Worm (Caenorhabditis elegans): ENCODE data around the gene H03A11.13.

H03A11.13 gene

ce11 chrX:15221865-15222551 is 9.0 kb upstream of the H03A11.13 start:
- TF ChIP-seq ceh-36 (tag; optimal IDR thresholded peaks at IDR 0.05) (no peak), B0310.2 (tag; optimal IDR thresholded peaks at IDR 0.05) (no peak), tbx-11 (GFP tag; IDR thresholded peaks at IDR 0.05) (no peak), sea-1 (GFP tag; conservative IDR thresholded peaks at IDR 0.05) (no peak), hmg-4 (GFP tag; optimal IDR thresholded peaks at IDR 0.05) (no peak), ceh-13 (GFP tag; optimal IDR thresholded peaks at IDR 0.05) (no peak), hmbx-1 (tag; optimal IDR thresholded peaks at IDR 0.05) (no peak), ets-7 (tag; optimal IDR thresholded peaks at IDR 0.05) (no peak), aly-1 (tag; optimal IDR thresholded peaks at IDR 0.05) (no peak), F13C5.2 (tag; optimal IDR thresholded peaks at IDR 0.05) (no peak), hnd-1 (tag; optimal IDR thresholded peaks at IDR 0.05) (no peak), ama-1 (optimal IDR thresholded peaks at IDR 0.05) (no peak), pes-1 (GFP tag; IDR thresholded peaks at IDR 0.05) (no peak), tbx-37 (GFP tag; conservative IDR thresholded peaks at IDR 0.05) (no peak), flt-1 (GFP tag; IDR thresholded peaks at IDR 0.05) (no peak), scrt-1 (GFP tag; IDR thresholded peaks at IDR 0.05) (no peak), tra-4 (tag; optimal IDR thresholded peaks at IDR 0.05) (no peak)

DNA sequence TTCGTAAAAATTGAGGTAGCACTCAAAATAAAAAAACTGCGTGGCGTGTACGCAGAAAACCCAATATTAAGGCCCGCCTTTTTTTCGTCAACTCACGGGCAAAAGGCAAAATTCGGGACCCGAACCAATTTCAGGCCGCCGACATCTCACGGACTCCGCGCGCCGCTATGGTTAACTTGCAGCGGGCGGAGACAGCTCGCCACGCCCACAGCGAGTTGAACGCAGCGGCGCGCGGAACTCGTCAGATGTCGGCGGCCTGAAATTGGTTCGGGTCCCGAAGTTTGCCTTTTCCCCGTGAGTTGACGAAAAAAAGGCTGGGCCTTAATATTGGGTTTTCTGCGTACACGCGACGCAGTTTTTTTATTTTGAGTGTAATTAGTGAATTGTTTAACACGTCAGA is 8.1 kb upstream of the H03A11.13 start:
- TF ChIP-seq ama-1 (optimal IDR thresholded peaks at IDR 0.05) (no peak), ets-7 (tag; optimal IDR thresholded peaks at IDR 0.05) (no peak), pes-1 (GFP tag; IDR thresholded peaks at IDR 0.05) (0 out of 2 replicates have a peak, but pooled peaks have one; percentile 32), flt-1 (GFP tag; IDR thresholded peaks at IDR 0.05) (no peak), sea-1 (GFP tag; conservative IDR thresholded peaks at IDR 0.05) (no peak), hmg-4 (GFP tag; optimal IDR thresholded peaks at IDR 0.05) (no peak)

- TF ChIP-seq tbx-37 (GFP tag; conservative IDR thresholded peaks at IDR 0.05) (no peak), tra-4 (tag; optimal IDR thresholded peaks at IDR 0.05) (no peak), aly-1 (tag; optimal IDR thresholded peaks at IDR 0.05) (no peak), hmg-4 (GFP tag; optimal IDR thresholded peaks at IDR 0.05) (no peak), ets-7 (tag; optimal IDR thresholded peaks at IDR 0.05) (no peak), F13C5.2 (tag; optimal IDR thresholded peaks at IDR 0.05) (no peak), hnd-1 (tag; optimal IDR thresholded peaks at IDR 0.05) (no peak), B0310.2 (tag; optimal IDR thresholded peaks at IDR 0.05) (no peak), ceh-13 (GFP tag; optimal IDR thresholded peaks at IDR 0.05) (no peak), ceh-36 (tag; optimal IDR thresholded peaks at IDR 0.05) (no peak), scrt-1 (GFP tag; IDR thresholded peaks at IDR 0.05) (no peak), pes-1 (GFP tag; IDR thresholded peaks at IDR 0.05) (no peak), sea-1 (GFP tag; conservative IDR thresholded peaks at IDR 0.05) (no peak), hmbx-1 (tag; optimal IDR thresholded peaks at IDR 0.05) (no peak), flt-1 (GFP tag; IDR thresholded peaks at IDR 0.05) (no peak), tbx-11 (GFP tag; IDR thresholded peaks at IDR 0.05) (no peak), ama-1 (optimal IDR thresholded peaks at IDR 0.05) (no peak)
These were observed 2.2 kb upstream of the H03A11.13 start for ce11 chrX:15215272-15215671.

DNA sequence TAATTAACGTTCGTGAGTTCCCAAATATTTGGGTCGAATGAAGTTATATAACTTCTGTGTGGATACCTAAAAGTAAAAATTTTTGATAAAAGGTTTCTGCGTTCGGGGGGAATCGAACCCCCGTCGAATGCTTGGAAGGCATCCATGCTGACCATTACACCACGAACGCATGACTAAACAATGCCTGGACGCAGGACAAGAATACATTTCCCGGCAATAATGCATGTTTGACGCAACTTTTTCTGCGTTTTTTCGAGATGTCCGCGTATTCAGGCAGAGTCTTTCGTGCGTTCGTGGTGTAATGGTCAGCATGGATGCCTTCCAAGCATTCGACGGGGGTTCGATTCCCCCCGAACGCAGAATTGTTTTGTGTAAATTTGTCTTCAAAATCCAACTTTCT is 12.3 kb downstream of the H03A11.13 start:
- TF ChIP-seq flt-1 (GFP tag; IDR thresholded peaks at IDR 0.05) (peak; percentile 36; the same call in 1 of the 2 replicates), aly-1 (tag; optimal IDR thresholded peaks at IDR 0.05) (no peak), B0310.2 (tag; optimal IDR thresholded peaks at IDR 0.05) (no peak), sea-1 (GFP tag; conservative IDR thresholded peaks at IDR 0.05) (peak; percentile 70; the same call in 1 of the 2 replicates), tbx-11 (GFP tag; IDR thresholded peaks at IDR 0.05) (0 out of 2 replicates have a peak, but pooled peaks have one; percentile 55), hmg-4 (GFP tag; optimal IDR thresholded peaks at IDR 0.05) (no peak), tbx-37 (GFP tag; conservative IDR thresholded peaks at IDR 0.05) (0 out of 2 replicates have a peak, but pooled peaks have one; percentile 43), ets-7 (tag; optimal IDR thresholded peaks at IDR 0.05) (no peak), pes-1 (GFP tag; IDR thresholded peaks at IDR 0.05) (peak; percentile 70)

- TF ChIP-seq hmg-4 (GFP tag; optimal IDR thresholded peaks at IDR 0.05) (no peak), tra-4 (tag; optimal IDR thresholded peaks at IDR 0.05) (no peak), tbx-37 (GFP tag; conservative IDR thresholded peaks at IDR 0.05) (no peak), aly-1 (tag; optimal IDR thresholded peaks at IDR 0.05) (no peak), B0310.2 (tag; optimal IDR thresholded peaks at IDR 0.05) (no peak), ceh-36 (tag; optimal IDR thresholded peaks at IDR 0.05) (no peak), ama-1 (optimal IDR thresholded peaks at IDR 0.05) (no peak), F13C5.2 (tag; optimal IDR thresholded peaks at IDR 0.05) (no peak), sea-1 (GFP tag; conservative IDR thresholded peaks at IDR 0.05) (no peak), flt-1 (GFP tag; IDR thresholded peaks at IDR 0.05) (no peak), hnd-1 (tag; optimal IDR thresholded peaks at IDR 0.05) (no peak), pes-1 (GFP tag; IDR thresholded peaks at IDR 0.05) (no peak), ets-7 (tag; optimal IDR thresholded peaks at IDR 0.05) (no peak), scrt-1 (GFP tag; IDR thresholded peaks at IDR 0.05) (no peak), hmbx-1 (tag; optimal IDR thresholded peaks at IDR 0.05) (no peak), ceh-13 (GFP tag; optimal IDR thresholded peaks at IDR 0.05) (no peak), tbx-11 (GFP tag; IDR thresholded peaks at IDR 0.05) (no peak)
These were observed 12.9 kb downstream of the H03A11.13 start for ce11 chrX:15200146-15200545.

- TF ChIP-seq tra-4 (tag; optimal IDR thresholded peaks at IDR 0.05): no peak
- no peak for TF ChIP-seq tbx-37 (GFP tag; conservative IDR thresholded peaks at IDR 0.05)
- no peak for TF ChIP-seq hmbx-1 (tag; optimal IDR thresholded peaks at IDR 0.05)
- no peak for TF ChIP-seq sea-1 (GFP tag; conservative IDR thresholded peaks at IDR 0.05)
- TF ChIP-seq pes-1 (GFP tag; IDR thresholded peaks at IDR 0.05): no peak
- TF ChIP-seq ceh-13 (GFP tag; optimal IDR thresholded peaks at IDR 0.05): no peak
- no peak for TF ChIP-seq tbx-11 (GFP tag; IDR thresholded peaks at IDR 0.05)
These were observed 14.0 kb downstream of the H03A11.13 start, which contains the start of gene snt-7 for ce11 chrX:15199052-15199451. Gene snt-7 (minus strand): TSS chrX:15199152.

- TF ChIP-seq tbx-11 (GFP tag; IDR thresholded peaks at IDR 0.05) (no peak), F13C5.2 (tag; optimal IDR thresholded peaks at IDR 0.05) (no peak), ceh-13 (GFP tag; optimal IDR thresholded peaks at IDR 0.05) (no peak), scrt-1 (GFP tag; IDR thresholded peaks at IDR 0.05) (no peak), hmbx-1 (tag; optimal IDR thresholded peaks at IDR 0.05) (no peak), hmg-4 (GFP tag; optimal IDR thresholded peaks at IDR 0.05) (no peak), ama-1 (optimal IDR thresholded peaks at IDR 0.05) (no peak), B0310.2 (tag; optimal IDR thresholded peaks at IDR 0.05) (no peak)
These were observed 18.7 kb downstream of the H03A11.13 start, which contains the start of gene phat-6 for ce11 chrX:15194283-15194682. Gene phat-6 (minus strand): TSS chrX:15194383.
